Fruit fly (Drosophila melanogaster): ENCODE results near the gene CG10559.

CG10559 gene

dm6 chr3R:25322657-25323056, 6.7 kb upstream of the CG10559 start, which contains the start of gene CG10562:
Gene CG10562, minus strand, starts transcription at chr3R:25322757.
- peak; percentile 28 for TF ChIP-seq cic (GFP tag; optimal IDR thresholded peaks at IDR 0.05)
- TF ChIP-seq ovo (GFP tag; optimal IDR thresholded peaks at IDR 0.05): no peak
- peak; percentile 10 for TF ChIP-seq CG12768 (GFP tag; optimal IDR thresholded peaks at IDR 0.05)
- TF ChIP-seq CG14711 (tag; optimal IDR thresholded peaks at IDR 0.05): no peak
- TF ChIP-seq CG33017 (tag; optimal IDR thresholded peaks at IDR 0.05): no peak
- no peak for TF ChIP-seq CG5204 (GFP tag; optimal IDR thresholded peaks at IDR 0.05)

dm6 chr3R:25321681-25322080, 5.8 kb upstream of the CG10559 start:
- TF ChIP-seq kay (GFP tag; ENCODE audit: borderline replicate concordance): no peak
- no peak for TF ChIP-seq CG7101 (tag; optimal IDR thresholded peaks at IDR 0.05)
- no peak for TF ChIP-seq CG33017 (tag; optimal IDR thresholded peaks at IDR 0.05)

dm6 chr3R:25320898-25321297, 5.0 kb upstream of the CG10559 start:
- no peak for TF ChIP-seq CG14711 (tag; optimal IDR thresholded peaks at IDR 0.05)
- TF ChIP-seq CG5204 (GFP tag; optimal IDR thresholded peaks at IDR 0.05): no peak
- TF ChIP-seq Clk (GFP tag; optimal IDR thresholded peaks at IDR 0.05): no peak
- TF ChIP-seq CG12768 (GFP tag; optimal IDR thresholded peaks at IDR 0.05): no peak
- TF ChIP-seq CG7045 (GFP tag; optimal IDR thresholded peaks at IDR 0.05): no peak
- no peak for TF ChIP-seq tj (GFP tag; optimal IDR thresholded peaks at IDR 0.05)
- TF ChIP-seq cnc (optimal IDR thresholded peaks at IDR 0.05): no peak
- no peak for TF ChIP-seq Crg-1 (GFP tag; optimal IDR thresholded peaks at IDR 0.05)
- no peak for TF ChIP-seq pad (GFP tag; optimal IDR thresholded peaks at IDR 0.05)
- TF ChIP-seq toe (GFP tag; optimal IDR thresholded peaks at IDR 0.05): no peak
- TF ChIP-seq kay (GFP tag; ENCODE audit: borderline replicate concordance): no peak
- no peak for TF ChIP-seq CG11617 (GFP tag; optimal IDR thresholded peaks at IDR 0.05)
- no peak for TF ChIP-seq Hr96 (GFP tag; optimal IDR thresholded peaks at IDR 0.05)
- no peak for TF ChIP-seq bab1 (GFP tag; optimal IDR thresholded peaks at IDR 0.05)

dm6 chr3R:25320051-25320705, 4.3 kb upstream of the CG10559 start, which contains the start of gene CG10560:
Gene CG10560, minus strand, starts transcription at chr3R:25320101.
- TF ChIP-seq cnc (optimal IDR thresholded peaks at IDR 0.05): peak; percentile 19 to 51
- no peak for TF ChIP-seq pad (GFP tag; optimal IDR thresholded peaks at IDR 0.05)
- peak; percentile 27 for TF ChIP-seq cic (GFP tag; optimal IDR thresholded peaks at IDR 0.05)
- peak; percentile 74 for TF ChIP-seq kay (GFP tag; ENCODE audit: borderline replicate concordance)

dm6 chr3R:25318011-25318410, 2.1 kb upstream of the CG10559 start, which contains the start of gene CG10553:
Gene CG10553, minus strand, starts transcription at chr3R:25318111.
- TF ChIP-seq CG33017 (tag; optimal IDR thresholded peaks at IDR 0.05): no peak
- no peak for TF ChIP-seq Mnt (GFP tag; optimal IDR thresholded peaks at IDR 0.05)
- TF ChIP-seq CG7101 (tag; optimal IDR thresholded peaks at IDR 0.05): no peak
- TF ChIP-seq Crg-1 (GFP tag; optimal IDR thresholded peaks at IDR 0.05): no peak
- TF ChIP-seq CG7045 (GFP tag; optimal IDR thresholded peaks at IDR 0.05): no peak
- no peak for TF ChIP-seq bab1 (GFP tag; optimal IDR thresholded peaks at IDR 0.05)
- no peak for TF ChIP-seq CG12768 (GFP tag; optimal IDR thresholded peaks at IDR 0.05)
- TF ChIP-seq CG5204 (GFP tag; optimal IDR thresholded peaks at IDR 0.05): no peak
- no peak for TF ChIP-seq tj (GFP tag; optimal IDR thresholded peaks at IDR 0.05)

- no peak for TF ChIP-seq CG5204 (GFP tag; optimal IDR thresholded peaks at IDR 0.05)
- peak; percentile 63 for TF ChIP-seq cic (GFP tag; optimal IDR thresholded peaks at IDR 0.05)
- TF ChIP-seq bab1 (GFP tag; optimal IDR thresholded peaks at IDR 0.05): no peak
- TF ChIP-seq toe (GFP tag; optimal IDR thresholded peaks at IDR 0.05): no peak
Observed at dm6 chr3R:25313771-25314170, 2.1 kb downstream of the CG10559 start, which contains the start of gene CG31087. Gene CG31087, minus strand, starts transcription at chr3R:25313833.

- peak; percentile 26 for TF ChIP-seq toe (GFP tag; optimal IDR thresholded peaks at IDR 0.05)
- no peak for TF ChIP-seq tj (GFP tag; optimal IDR thresholded peaks at IDR 0.05)
Observed at dm6 chr3R:25312583-25312982, 3.3 kb downstream of the CG10559 start.

- no peak for TF ChIP-seq CG7101 (tag; optimal IDR thresholded peaks at IDR 0.05)
- no peak for TF ChIP-seq CG33017 (tag; optimal IDR thresholded peaks at IDR 0.05)
- no peak for TF ChIP-seq CG1620 (GFP tag; optimal IDR thresholded peaks at IDR 0.05)
- TF ChIP-seq Hr96 (GFP tag; optimal IDR thresholded peaks at IDR 0.05): no peak
- TF ChIP-seq CG14711 (tag; optimal IDR thresholded peaks at IDR 0.05): no peak
- no peak for TF ChIP-seq CG12768 (GFP tag; optimal IDR thresholded peaks at IDR 0.05)
- TF ChIP-seq bab1 (GFP tag; optimal IDR thresholded peaks at IDR 0.05): no peak
- TF ChIP-seq CG7045 (GFP tag; optimal IDR thresholded peaks at IDR 0.05): no peak
- no peak for TF ChIP-seq Crg-1 (GFP tag; optimal IDR thresholded peaks at IDR 0.05)
- TF ChIP-seq toe (GFP tag; optimal IDR thresholded peaks at IDR 0.05): no peak
- no peak for TF ChIP-seq kay (GFP tag; ENCODE audit: borderline replicate concordance)
- no peak for TF ChIP-seq pad (GFP tag; optimal IDR thresholded peaks at IDR 0.05)
- no peak for TF ChIP-seq cnc (optimal IDR thresholded peaks at IDR 0.05)
- TF ChIP-seq cic (GFP tag; optimal IDR thresholded peaks at IDR 0.05): no peak
- no peak for TF ChIP-seq CG11617 (GFP tag; optimal IDR thresholded peaks at IDR 0.05)
- no peak for TF ChIP-seq CG5204 (GFP tag; optimal IDR thresholded peaks at IDR 0.05)
Observed at dm6 chr3R:25310843-25311242, 5.1 kb downstream of the CG10559 start, which contains the start of gene CG31099. Gene CG31099, minus strand, starts transcription at chr3R:25310943.

Measured in whole organism, adult.